Fruit fly (Drosophila melanogaster): Measurements from ENCODE around the gene CG6830.

dm6 chr3R:11683675-11684074, 467 bp downstream of the CG6830 start:
- TF ChIP-seq CG8478 (optimal IDR thresholded peaks at IDR 0.05) (no peak), pan (optimal IDR thresholded peaks at IDR 0.05) (no peak), psq (optimal IDR thresholded peaks at IDR 0.05) (no peak), EcR (GFP tag; optimal IDR thresholded peaks at IDR 0.05) (no peak), Dll (optimal IDR thresholded peaks at IDR 0.05) (no peak)

All from whole organism.